Fruit fly (Drosophila melanogaster) whole organism, embryonic: ENCODE data around the gene CG14036.

Source experiments
- B-H2 ChIP-seq: fragments of 200-800 bp; sonication (Bioruptor generic); optimal IDR thresholded peaks from 2 replicates; lab custom pipeline; 2018; ENCODE audit warnings: missing biosample characterization, mild to moderate bottlenecking, missing genetic modification characterization
- CG10147 ChIP-seq: fragments of 200-800 bp; sonication (Bioruptor generic); optimal IDR thresholded peaks from 2 replicates; lab custom pipeline; 2019; ENCODE audit warnings: missing biosample characterization, mild to moderate bottlenecking, missing genetic modification characterization, moderate library complexity
- CG10959 ChIP-seq: fragments of 200-800 bp; sonication (Bioruptor generic); IDR thresholded peaks from 2 replicates; pipeline ENCODE4 v1.3.6; 2022; ENCODE audit warnings: missing biosample characterization, missing genetic modification characterization
- CG11398 ChIP-seq: fragments of 200-800 bp; sonication (Bioruptor generic); optimal IDR thresholded peaks from 2 replicates; lab custom pipeline; 2016; ENCODE audit warnings: missing biosample characterization, missing genetic modification characterization
- CG11560 ChIP-seq: fragments of 200-800 bp; sonication (Bioruptor generic); IDR thresholded peaks from 3 replicates; pipeline ENCODE4 v1.3.6; 2022; ENCODE audit warnings: missing biosample characterization, missing genetic modification characterization
- CG13287 ChIP-seq: fragments of 200-800 bp; sonication (Bioruptor generic); IDR thresholded peaks from 2 replicates; pipeline ENCODE4 v1.3.6; 2022; ENCODE audit warnings: missing biosample characterization, missing genetic modification characterization; ENCODE audit not compliant: partially characterized antibody
- CG13296 ChIP-seq: fragments of 200-800 bp; sonication (Bioruptor generic); optimal IDR thresholded peaks from 3 replicates; lab custom pipeline; 2018; ENCODE audit warnings: missing biosample characterization, mild to moderate bottlenecking, missing genetic modification characterization
- CG13624 ChIP-seq: fragments of 200-800 bp; sonication (Bioruptor generic); optimal IDR thresholded peaks from 2 replicates; lab custom pipeline; 2016; ENCODE audit warnings: missing biosample characterization, missing genetic modification characterization
- CG13775 ChIP-seq: fragments of 200-800 bp; sonication (Bioruptor generic); optimal IDR thresholded peaks from 3 replicates; lab custom pipeline; 2017; ENCODE audit warnings: missing biosample characterization, mild to moderate bottlenecking, missing genetic modification characterization
- CG1832 ChIP-seq: fragments of 200-800 bp; sonication (Bioruptor generic); optimal IDR thresholded peaks from 2 replicates; lab custom pipeline; 2017; ENCODE audit warnings: missing biosample characterization, mild to moderate bottlenecking, missing genetic modification characterization, inconsistent platforms
- CG2129 ChIP-seq: fragments of 200-800 bp; sonication (Bioruptor generic); IDR thresholded peaks from 2 replicates; pipeline ENCODE4 v1.3.6; 2022; ENCODE audit warnings: missing biosample characterization, missing genetic modification characterization; ENCODE audit not compliant: partially characterized antibody
- CG2889 ChIP-seq: fragments of 200-800 bp; sonication (Bioruptor generic); IDR thresholded peaks from 3 replicates; pipeline ENCODE4 v1.3.6; 2022; ENCODE audit warnings: missing biosample characterization, missing genetic modification characterization
- CG3281 ChIP-seq: fragments of 200-800 bp; sonication (Bioruptor generic); optimal IDR thresholded peaks from 3 replicates; lab custom pipeline; 2017; ENCODE audit warnings: missing biosample characterization, mild to moderate bottlenecking, missing genetic modification characterization
- CG3995 ChIP-seq: fragments of 200-800 bp; sonication (Bioruptor generic); optimal IDR thresholded peaks from 3 replicates; lab custom pipeline; 2016; ENCODE audit warnings: missing biosample characterization, missing genetic modification characterization
- CG6689 ChIP-seq: fragments of 200-800 bp; sonication (Bioruptor generic); IDR thresholded peaks from 2 replicates; pipeline ENCODE4 v1.3.6; 2022; ENCODE audit warnings: missing biosample characterization, missing genetic modification characterization
- CG6765 ChIP-seq: fragments of 200-800 bp; sonication (Bioruptor generic); optimal IDR thresholded peaks from 3 replicates; lab custom pipeline; 2017; ENCODE audit warnings: missing biosample characterization, mild to moderate bottlenecking, missing genetic modification characterization
- CG8388 ChIP-seq: fragments of 200-800 bp; sonication (Bioruptor generic); optimal IDR thresholded peaks from 2 replicates; lab custom pipeline; 2019; ENCODE audit warnings: missing biosample characterization, mild to moderate bottlenecking, missing genetic modification characterization, moderate library complexity
- CG9727 ChIP-seq: fragments of 200-800 bp; sonication (Bioruptor generic); optimal IDR thresholded peaks from 3 replicates; lab custom pipeline; 2017; ENCODE audit warnings: missing biosample characterization, mild to moderate bottlenecking, missing genetic modification characterization
- Chrac-16 ChIP-seq: fragments of 200-800 bp; sonication (Bioruptor generic); optimal IDR thresholded peaks from 3 replicates; lab custom pipeline; 2016; ENCODE audit warnings: missing biosample characterization, missing genetic modification characterization
- D ChIP-seq, 2 experiments: fragments of 200-800 bp in 1 of 2; fragments of >200 bp in 1 of 2; sonication (Bioruptor generic) in 1 of 2; optimal IDR thresholded peaks; 2 replicates in 1 of 2; 3 replicates in 1 of 2; lab custom pipeline; 2017; ENCODE audit warnings: mild to moderate bottlenecking in 1 of 2, missing biosample characterization in 1 of 2, missing genetic modification characterization in 1 of 2, missing genetic modification reagents in 1 of 2
- Dbx ChIP-seq: fragments of 200-800 bp; sonication (Bioruptor generic); IDR thresholded peaks from 3 replicates; pipeline ENCODE4 v1.3.6; 2022; ENCODE audit warnings: missing biosample characterization, missing genetic modification characterization
- E2f2 ChIP-seq: fragments of 200-800 bp; sonication (Bioruptor generic); IDR thresholded peaks from 2 replicates; pipeline ENCODE4 v1.3.6; 2022; ENCODE audit warnings: missing biosample characterization, missing genetic modification characterization
- Ets65A ChIP-seq: fragments of 200-800 bp; sonication (Bioruptor generic); peaks from one replicate; lab custom pipeline; 2016; ENCODE audit warnings: missing biosample characterization, missing genetic modification characterization
- Fer2 ChIP-seq: fragments of 200-800 bp; sonication (Bioruptor generic); optimal IDR thresholded peaks from 2 replicates; lab custom pipeline; 2018; ENCODE audit warnings: missing biosample characterization, mild to moderate bottlenecking, missing genetic modification characterization, moderate library complexity
- HmgZ ChIP-seq: fragments of 200-800 bp; sonication (Bioruptor generic); optimal IDR thresholded peaks from 2 replicates; lab custom pipeline; 2018; ENCODE audit warnings: missing biosample characterization, mild to moderate bottlenecking, missing genetic modification characterization
- Hr39 ChIP-seq: fragments of >200 bp; optimal IDR thresholded peaks from 2 replicates; lab custom pipeline; 2017
- MTF-1 ChIP-seq: fragments of 200-800 bp; sonication (Bioruptor generic); optimal IDR thresholded peaks from 2 replicates; lab custom pipeline; 2018; ENCODE audit warnings: missing biosample characterization, mild to moderate bottlenecking, missing genetic modification characterization, borderline replicate concordance
- Mrtf ChIP-seq: fragments of 200-800 bp; sonication (Bioruptor generic); IDR thresholded peaks from 3 replicates; pipeline ENCODE4 v1.3.6; 2022; ENCODE audit warnings: missing biosample characterization, missing genetic modification characterization
- Scr ChIP-seq: fragments of 200-800 bp; sonication (Bioruptor generic); IDR thresholded peaks from 2 replicates; pipeline ENCODE4 v1.3.6; 2022; ENCODE audit warnings: missing biosample characterization, missing genetic modification characterization; ENCODE audit not compliant: partially characterized antibody
- Six4 ChIP-seq: fragments of 200-800 bp; sonication (Bioruptor generic); optimal IDR thresholded peaks from 2 replicates; lab custom pipeline; 2016; ENCODE audit warnings: missing biosample characterization, missing genetic modification characterization
- YL-1 ChIP-seq: fragments of 200-800 bp; sonication (Bioruptor generic); optimal IDR thresholded peaks from 3 replicates; lab custom pipeline; 2017; ENCODE audit warnings: missing biosample characterization, mild to moderate bottlenecking, missing genetic modification characterization
- ac ChIP-seq: fragments of 200-800 bp; sonication (Bioruptor generic); optimal IDR thresholded peaks from 3 replicates; lab custom pipeline; 2017; ENCODE audit warnings: missing biosample characterization, mild to moderate bottlenecking, missing genetic modification characterization
- amos ChIP-seq: fragments of 200-800 bp; sonication (Bioruptor generic); IDR thresholded peaks from 2 replicates; pipeline ENCODE4 v1.3.6; 2022; ENCODE audit warnings: missing biosample characterization, missing genetic modification characterization; ENCODE audit not compliant: partially characterized antibody
- crc ChIP-seq: fragments of 200-800 bp; sonication (Bioruptor generic); optimal IDR thresholded peaks from 2 replicates; lab custom pipeline; 2016; ENCODE audit warnings: missing biosample characterization, missing genetic modification characterization
- croc ChIP-seq: fragments of 200-800 bp; sonication (Bioruptor generic); conservative IDR thresholded peaks from 3 replicates; pipeline ENCODE4 v1.3.6; 2022; ENCODE audit warnings: missing biosample characterization, missing genetic modification characterization
- crol ChIP-seq: fragments of 200-800 bp; sonication (Bioruptor generic); IDR thresholded peaks from 2 replicates; pipeline ENCODE4 v1.3.6; 2022; ENCODE audit warnings: missing biosample characterization, missing genetic modification characterization
- danr ChIP-seq: fragments of 200-800 bp; sonication (Bioruptor generic); IDR thresholded peaks from 2 replicates; pipeline ENCODE4 v1.3.6; 2022; ENCODE audit warnings: missing biosample characterization, missing genetic modification characterization
- dpn ChIP-seq, 2 experiments: fragments of 200-800 bp; sonication (Bioruptor generic); optimal IDR thresholded peaks; 3 replicates each; lab custom pipeline; 2016; ENCODE audit warnings: missing biosample characterization in 2 of 2, missing genetic modification characterization in 2 of 2
- ems ChIP-seq: fragments of 200-800 bp; sonication (Bioruptor generic); optimal IDR thresholded peaks from 3 replicates; lab custom pipeline; 2016; ENCODE audit warnings: missing biosample characterization, missing genetic modification characterization
- gfzf ChIP-seq: fragments of 200-800 bp; sonication (Bioruptor generic); optimal IDR thresholded peaks from 2 replicates; lab custom pipeline; 2016; ENCODE audit warnings: missing biosample characterization, mild to moderate bottlenecking, missing genetic modification characterization, moderate library complexity
- nerfin-2 ChIP-seq: fragments of 200-800 bp; sonication (Bioruptor generic); IDR thresholded peaks from 2 replicates; pipeline ENCODE4 v1.3.6; 2022; ENCODE audit warnings: missing biosample characterization, missing genetic modification characterization; ENCODE audit not compliant: partially characterized antibody
- onecut ChIP-seq: fragments of 200-800 bp; sonication (Bioruptor generic); IDR thresholded peaks from 2 replicates; pipeline ENCODE4 v1.3.6; 2022; ENCODE audit warnings: missing biosample characterization, missing genetic modification characterization
- otp ChIP-seq: fragments of 200-800 bp; sonication (Bioruptor generic); IDR thresholded peaks from 3 replicates; pipeline ENCODE4, ENCODE4 v1.3.6; 2022; ENCODE audit warnings: missing biosample characterization, missing genetic modification characterization
- p53 ChIP-seq: fragments of 200-800 bp; sonication (Bioruptor generic); optimal IDR thresholded peaks from 2 replicates; lab custom pipeline; 2016; ENCODE audit warnings: missing biosample characterization, missing genetic modification characterization
- repo ChIP-seq: fragments of 200-800 bp; sonication (Bioruptor generic); optimal IDR thresholded peaks from 2 replicates; lab custom pipeline; 2016; ENCODE audit warnings: missing biosample characterization, missing genetic modification characterization
- sd ChIP-seq: fragments of 200-800 bp; sonication (Bioruptor generic); optimal IDR thresholded peaks from 3 replicates; lab custom pipeline; 2018; ENCODE audit warnings: missing biosample characterization, mild to moderate bottlenecking, missing genetic modification characterization, moderate library complexity
- slou ChIP-seq: fragments of 200-800 bp; sonication (Bioruptor generic); optimal IDR thresholded peaks from 3 replicates; lab custom pipeline; 2016; ENCODE audit warnings: missing biosample characterization, missing genetic modification characterization
- tap ChIP-seq: fragments of 200-800 bp; optimal IDR thresholded peaks from 3 replicates; lab custom pipeline; 2019; ENCODE audit warnings: missing biosample characterization, mild to moderate bottlenecking, missing genetic modification characterization, moderate library complexity
- tin ChIP-seq: fragments of 200-800 bp; sonication (Bioruptor generic); optimal IDR thresholded peaks from 3 replicates; lab custom pipeline; 2016; ENCODE audit warnings: missing biosample characterization, missing genetic modification characterization
- tna ChIP-seq: fragments of 200-800 bp; sonication (Bioruptor generic); IDR thresholded peaks from 2 replicates; pipeline ENCODE4 v1.3.6; 2022; ENCODE audit warnings: missing biosample characterization, missing genetic modification characterization; ENCODE audit not compliant: partially characterized antibody
- trem ChIP-seq: fragments of 200-800 bp; optimal IDR thresholded peaks from 3 replicates; lab custom pipeline; 2019; ENCODE audit warnings: missing biosample characterization, mild to moderate bottlenecking, missing genetic modification characterization, moderate library complexity

The CG14036 gene

DNA sequence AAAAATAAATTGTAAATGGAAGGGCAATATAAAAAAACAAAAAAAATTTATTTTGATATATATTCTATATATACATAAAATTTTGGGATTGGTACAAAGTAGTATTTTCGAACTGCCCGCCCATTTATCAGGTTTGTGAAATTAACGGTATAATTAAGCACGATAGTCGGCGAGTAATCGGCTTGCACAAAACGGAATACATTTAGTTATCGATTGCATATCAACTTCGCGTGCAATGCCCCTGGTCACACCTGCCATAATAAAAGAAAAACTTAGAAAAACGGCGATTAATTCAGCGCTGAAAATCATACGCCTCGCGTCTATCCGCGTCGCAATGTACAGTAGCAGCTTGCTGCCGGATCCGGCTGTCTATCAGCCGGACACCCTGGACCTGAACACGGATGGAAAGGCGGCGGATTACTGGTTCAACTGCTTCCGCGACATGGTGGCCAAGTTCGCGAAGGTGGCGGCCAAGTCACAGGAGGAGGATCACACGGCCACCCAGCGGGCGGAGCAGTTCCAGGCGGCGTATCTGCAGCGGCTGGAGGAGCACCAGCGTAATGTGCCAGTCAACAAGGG lies 39.0 kb upstream of the CG14036 start, which contains the start of gene CG5828 (continued):
- no peak for TF ChIP-seq slou (GFP tag; lab: Kevin White, UChicago)
- TF ChIP-seq CG13296: no peak
- TF ChIP-seq CG11398 (GFP tag; lab: Kevin White, UChicago): no peak
- no peak for TF ChIP-seq Ets65A (GFP tag; lab: Kevin White, UChicago)
- no peak for TF ChIP-seq crol (GFP tag; lab: Robert Waterston, UW)
- no peak for TF ChIP-seq onecut
- no peak for TF ChIP-seq tna (GFP tag; lab: Robert Waterston, UW)
- no peak for TF ChIP-seq CG3281 (GFP tag; lab: Kevin White, UChicago)
- TF ChIP-seq CG10147 (GFP tag; lab: Kevin White, UChicago): no peak
- no peak for TF ChIP-seq sd (tag; lab: Kevin White, UChicago)
- no peak for TF ChIP-seq HmgZ
- TF ChIP-seq Fer2: no peak
- TF ChIP-seq YL-1 (GFP tag; lab: Kevin White, UChicago): no peak
- no peak for TF ChIP-seq MTF-1 (GFP tag; lab: Kevin White, UChicago)
- TF ChIP-seq Hr39 (lab: Kevin White, UChicago): no peak
- no peak for TF ChIP-seq trem (tag; lab: Kevin White, UChicago)
- no peak for TF ChIP-seq repo (GFP tag; lab: Kevin White, UChicago)
- TF ChIP-seq CG8388 (GFP tag; lab: Kevin White, UChicago): no peak
- TF ChIP-seq gfzf (GFP tag; lab: Kevin White, UChicago): peak; percentile 61
- no peak for TF ChIP-seq CG1832
- no peak for TF ChIP-seq Mrtf (GFP tag; lab: Robert Waterston, UW)
- no peak for TF ChIP-seq CG13775 (GFP tag; lab: Kevin White, UChicago)
- no peak for TF ChIP-seq ems (GFP tag; lab: Kevin White, UChicago)
- peak; percentile 79 for TF ChIP-seq Scr
- peak; percentile 30; the same call in 1 of the 2 replicates for TF ChIP-seq CG2129
- no peak for TF ChIP-seq tin (GFP tag; lab: Kevin White, UChicago)
- TF ChIP-seq amos (GFP tag; lab: Robert Waterston, UW): peak; percentile 73
- no peak for TF ChIP-seq CG6689 (GFP tag; lab: Robert Waterston, UW)
- TF ChIP-seq CG13287: peak; percentile 63
- no peak for TF ChIP-seq CG10959
- no peak for TF ChIP-seq CG11560 (tag; lab: Robert Waterston, UW)
- TF ChIP-seq tap (tag; lab: Kevin White, UChicago): no peak
- no peak for TF ChIP-seq croc (GFP tag; lab: Robert Waterston, UW)
- TF ChIP-seq D (optimal IDR thresholded peaks at IDR 0.05; lab: Kevin White, UChicago): no peak
- no peak for TF ChIP-seq D (GFP tag; optimal IDR thresholded peaks at IDR 0.05; lab: Kevin White, UChicago)
- peak; percentile 45; the same call in 1 of the 2 replicates for TF ChIP-seq E2f2
- TF ChIP-seq danr (GFP tag; lab: Robert Waterston, UW): no peak
- no peak for TF ChIP-seq Six4 (GFP tag; lab: Kevin White, UChicago)
- no peak for TF ChIP-seq CG2889 (GFP tag; lab: Robert Waterston, UW)
- no peak for TF ChIP-seq B-H2 (GFP tag; lab: Kevin White, UChicago)
- no peak for TF ChIP-seq dpn (GFP tag; optimal IDR thresholded peaks at IDR 0.05; lab: Kevin White, UChicago)
- no peak for TF ChIP-seq Dbx (GFP tag; lab: Robert Waterston, UW)
- no peak for TF ChIP-seq otp (GFP tag; lab: Robert Waterston, UW)
- TF ChIP-seq crc (GFP tag; lab: Kevin White, UChicago): no peak
- no peak for TF ChIP-seq p53 (GFP tag; lab: Kevin White, UChicago)
- TF ChIP-seq CG9727: no peak
- no peak for TF ChIP-seq CG13624 (GFP tag; lab: Kevin White, UChicago)
- TF ChIP-seq nerfin-2 (GFP tag; lab: Robert Waterston, UW): no peak; the same call in 1 of the 2 replicates
- TF ChIP-seq CG6765 (GFP tag; lab: Kevin White, UChicago): no peak
- no peak for TF ChIP-seq CG3995 (GFP tag; lab: Kevin White, UChicago)
- TF ChIP-seq Chrac-16: no peak
- TF ChIP-seq ac: no peak
